Fruit fly (Drosophila melanogaster) whole organism, pupa: Measurements from ENCODE around the gene msopa.
A peak's percentile ranks its signal among the peaks of the same experiment; 100 is the strongest.

Source experiments
- CG10348 ChIP-seq: fragments of 200-800 bp; sonication (Bioruptor generic); IDR thresholded peaks from 2 replicates; pipeline ENCODE4 v1.3.6; 2022; ENCODE audit warnings: missing biosample characterization, missing genetic modification characterization
- CG12605 ChIP-seq: fragments of 200-800 bp; sonication (Bioruptor generic); IDR thresholded peaks from 2 replicates; pipeline ENCODE4 v1.3.6; 2022; ENCODE audit warnings: missing biosample characterization, missing genetic modification characterization
- CG13204 ChIP-seq: fragments of 200-800 bp; sonication (Bioruptor generic); optimal IDR thresholded peaks from 2 replicates; lab custom pipeline; 2018; ENCODE audit warnings: missing biosample characterization, mild to moderate bottlenecking, missing genetic modification characterization, moderate library complexity
- CG14655 ChIP-seq: fragments of 200-800 bp; sonication (Bioruptor generic); optimal IDR thresholded peaks from 3 replicates; lab custom pipeline; 2017; ENCODE audit warnings: mild to moderate bottlenecking, missing biosample characterization, missing genetic modification reagents, missing genetic modification characterization
- CG15710 ChIP-seq: fragments of 200-800 bp; sonication (Bioruptor generic); optimal IDR thresholded peaks from 2 replicates; lab custom pipeline; 2018; ENCODE audit warnings: missing biosample characterization, mild to moderate bottlenecking, missing genetic modification characterization, moderate library complexity
- CG17806 ChIP-seq: fragments of 200-800 bp; sonication (Bioruptor generic); optimal IDR thresholded peaks from 2 replicates; lab custom pipeline; 2018; ENCODE audit warnings: missing biosample characterization, mild to moderate bottlenecking, missing genetic modification characterization, moderate library complexity
- CG32121 ChIP-seq: fragments of 200-800 bp; sonication (Bioruptor generic); IDR thresholded peaks from 2 replicates; pipeline ENCODE4 v1.3.6; 2022; ENCODE audit warnings: missing biosample characterization, missing genetic modification characterization
- CG34367 ChIP-seq: fragments of 200-800 bp; sonication (Bioruptor generic); optimal IDR thresholded peaks from 2 replicates; lab custom pipeline; 2018; ENCODE audit warnings: missing biosample characterization, mild to moderate bottlenecking, missing genetic modification characterization
- CG4496 ChIP-seq: fragments of 200-800 bp; sonication (Bioruptor generic); IDR thresholded peaks from 3 replicates; pipeline ENCODE4 v1.3.6; 2022; ENCODE audit warnings: missing biosample characterization, missing genetic modification characterization
- CG8159 ChIP-seq: fragments of 200-800 bp; sonication (Bioruptor generic); optimal IDR thresholded peaks from 3 replicates; lab custom pipeline; 2018; ENCODE audit warnings: missing biosample characterization, mild to moderate bottlenecking, missing genetic modification characterization, moderate library complexity
- CG8301 ChIP-seq: fragments of 200-800 bp; sonication (Bioruptor generic); optimal IDR thresholded peaks from 2 replicates; lab custom pipeline; 2018; ENCODE audit warnings: missing biosample characterization, mild to moderate bottlenecking, missing genetic modification characterization
- CG9948 ChIP-seq: fragments of 200-800 bp; sonication (Bioruptor generic); optimal IDR thresholded peaks from 2 replicates; lab custom pipeline; 2018; ENCODE audit warnings: missing biosample characterization, mild to moderate bottlenecking, missing genetic modification characterization, moderate library complexity
- D1 ChIP-seq: fragments of 200-800 bp; sonication (Bioruptor generic); optimal IDR thresholded peaks from 2 replicates; lab custom pipeline; 2018; ENCODE audit warnings: missing biosample characterization, mild to moderate bottlenecking, missing genetic modification characterization, moderate library complexity
- EcR ChIP-seq: fragments of 200-800 bp; sonication (Bioruptor generic); optimal IDR thresholded peaks from 3 replicates; lab custom pipeline; 2019; ENCODE audit warnings: missing biosample characterization, missing genetic modification characterization, mild to moderate bottlenecking, moderate library complexity, missing genetic modification reagents
- Ets98B ChIP-seq: fragments of 200-800 bp; sonication (Bioruptor generic); IDR thresholded peaks from 2 replicates; pipeline ENCODE4 v1.3.6; 2022; ENCODE audit warnings: missing biosample characterization, missing genetic modification characterization
- Pif1A ChIP-seq: fragments of 200-800 bp; sonication (Bioruptor generic); optimal IDR thresholded peaks from 3 replicates; lab custom pipeline; 2016; ENCODE audit warnings: missing biosample characterization, missing genetic modification characterization
- Pif1B ChIP-seq: fragments of 200-800 bp; sonication (Bioruptor generic); optimal IDR thresholded peaks from 3 replicates; lab custom pipeline; 2016; ENCODE audit warnings: missing biosample characterization, missing genetic modification characterization
- Snoo ChIP-seq: fragments of 200-800 bp; sonication (Bioruptor generic); optimal IDR thresholded peaks from 3 replicates; lab custom pipeline; 2017; ENCODE audit warnings: missing biosample characterization, mild to moderate bottlenecking, missing genetic modification characterization, inconsistent platforms
- fd96Ca ChIP-seq: fragments of 200-800 bp; sonication (Bioruptor generic); IDR thresholded peaks from 3 replicates; pipeline ENCODE4 v1.3.6; 2022; ENCODE audit warnings: missing biosample characterization, missing genetic modification characterization
- gl ChIP-seq: fragments of 200-800 bp; sonication (Bioruptor generic); optimal IDR thresholded peaks from 2 replicates; lab custom pipeline; 2018; ENCODE audit warnings: missing biosample characterization, mild to moderate bottlenecking, missing genetic modification characterization
- rn ChIP-seq: fragments of 200-800 bp; sonication (Bioruptor generic); IDR thresholded peaks from 2 replicates; pipeline ENCODE4 v1.3.6; 2022; ENCODE audit warnings: missing biosample characterization, missing genetic modification characterization

Gene msopa

dm6 chr3L:22071687-22072394 is 10.7 kb upstream of the msopa start, which contains the start of gene CG7139:
Gene CG7139, minus strand, starts transcription at chr3L:22071848.
- TF ChIP-seq EcR (GFP tag; lab: Kevin White, UChicago) (no peak), CG8159 (tag; lab: Kevin White, UChicago) (peak; percentile 29), CG34367 (tag; lab: Kevin White, UChicago) (no peak), Pif1B (GFP tag; lab: Kevin White, UChicago) (no peak), gl (tag; lab: Kevin White, UChicago) (no peak), CG14655 (GFP tag; lab: Kevin White, UChicago) (no peak), Snoo (tag; lab: Kevin White, UChicago) (no peak)
- TF ChIP-seq, all 21 proteins: peak for 1

DNA sequence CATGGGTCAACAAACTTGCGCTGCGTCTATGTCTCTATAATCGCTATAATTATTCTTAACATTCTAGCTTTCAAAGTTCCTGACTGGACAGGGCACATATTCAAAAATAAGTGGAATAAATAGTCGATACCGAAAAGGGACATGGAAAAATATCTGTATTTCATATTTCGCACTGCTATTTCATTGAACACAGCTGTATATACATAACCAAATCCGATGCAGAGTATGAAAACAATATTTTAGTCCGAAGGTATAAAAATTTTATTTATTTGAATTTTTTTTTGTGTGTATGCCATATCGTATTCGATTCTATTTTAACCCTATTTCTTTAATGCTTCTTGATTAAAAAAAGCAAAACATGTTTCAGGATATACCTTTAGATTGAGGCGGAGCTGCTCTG is 9.7 kb upstream of the msopa start:
- TF ChIP-seq CG14655 (GFP tag; lab: Kevin White, UChicago) (no peak), CG10348 (GFP tag; lab: Robert Waterston, UW) (no peak), Pif1A (GFP tag; lab: Kevin White, UChicago) (no peak), CG12605 (no peak), gl (tag; lab: Kevin White, UChicago) (no peak), fd96Ca (GFP tag; lab: Robert Waterston, UW) (no peak), Snoo (tag; lab: Kevin White, UChicago) (no peak), Ets98B (GFP tag; lab: Robert Waterston, UW) (no peak), CG4496 (GFP tag; lab: Robert Waterston, UW) (peak; percentile 14; the same call in 1 of the 3 replicates), CG17806 (tag; lab: Kevin White, UChicago) (peak; percentile 7), Pif1B (GFP tag; lab: Kevin White, UChicago) (no peak), EcR (GFP tag; lab: Kevin White, UChicago) (peak; percentile 32), D1 (tag; lab: Kevin White, UChicago) (no peak), CG32121 (GFP tag; lab: Robert Waterston, UW) (no peak), rn (GFP tag; lab: Robert Waterston, UW) (no peak), CG8301 (tag; lab: Kevin White, UChicago) (no peak), CG9948 (peak; percentile 28), CG34367 (tag; lab: Kevin White, UChicago) (no peak), CG13204 (GFP tag; lab: Kevin White, UChicago) (no peak), CG8159 (tag; lab: Kevin White, UChicago) (no peak), CG15710 (no peak)

dm6 chr3L:22074347-22074971 is 8.1 kb upstream of the msopa start, which contains the start of gene CG7133:
Gene CG7133, minus strand, starts transcription at chr3L:22074523.
- TF ChIP-seq Ets98B (GFP tag; lab: Robert Waterston, UW) (peak; percentile 13; the same call in 1 of the 2 replicates), CG4496 (GFP tag; lab: Robert Waterston, UW) (0 out of 3 replicates have a peak, but pooled peaks have one; percentile 26), CG17806 (tag; lab: Kevin White, UChicago) (no peak)
- TF ChIP-seq, all 21 proteins: peak for 2

DNA sequence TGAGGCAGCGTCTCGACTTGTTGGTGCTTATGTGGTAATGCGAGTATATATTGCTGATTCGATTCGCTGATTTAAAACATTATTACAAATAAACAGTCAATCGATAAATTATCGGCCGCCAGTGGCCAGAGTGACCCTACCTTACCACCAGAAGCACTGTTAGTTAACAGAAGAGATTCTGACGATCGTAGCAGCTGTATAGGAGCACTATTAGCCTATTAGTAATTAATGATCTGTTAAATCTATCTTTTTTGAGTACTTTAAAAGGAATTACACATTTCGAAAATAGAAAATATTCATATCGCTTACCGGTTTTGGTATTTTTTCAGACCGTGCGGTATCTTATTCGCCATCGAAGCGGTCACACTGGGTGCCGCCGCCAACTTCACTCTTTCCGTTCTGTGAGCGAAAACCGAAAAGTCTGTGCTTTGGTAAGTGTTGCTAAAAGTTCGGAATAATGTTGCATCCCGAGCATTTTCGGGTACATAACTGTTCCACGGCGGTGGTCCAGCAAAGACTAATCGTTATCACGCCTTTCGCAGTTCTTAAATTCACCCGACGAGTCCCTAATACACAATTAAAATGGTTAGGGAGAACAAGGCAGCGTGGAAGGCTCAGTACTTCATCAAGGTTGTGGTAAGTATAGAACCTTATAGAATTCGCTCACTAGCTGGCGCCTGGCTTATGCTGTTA is 6.7 kb upstream of the msopa start, which contains the start of the genes CG7130 and RpLP0:
Gene CG7130 (minus strand): TSS at position 51 of the 693 bp plus-strand sequence.
Gene RpLP0 (plus strand): TSS at position 162 of the 693 bp plus-strand sequence.
- TF ChIP-seq gl (tag; lab: Kevin White, UChicago) (peak; percentile 69), EcR (GFP tag; lab: Kevin White, UChicago) (no peak), fd96Ca (GFP tag; lab: Robert Waterston, UW) (0 out of 3 replicates have a peak, but pooled peaks have one; percentile 35), CG14655 (GFP tag; lab: Kevin White, UChicago) (no peak), Snoo (tag; lab: Kevin White, UChicago) (peak; percentile 94), CG32121 (GFP tag; lab: Robert Waterston, UW) (peak; percentile 35; the same call in 1 of the 2 replicates), CG13204 (GFP tag; lab: Kevin White, UChicago) (peak; percentile 63), CG8159 (tag; lab: Kevin White, UChicago) (peak; percentile 54), D1 (tag; lab: Kevin White, UChicago) (no peak), CG8301 (tag; lab: Kevin White, UChicago) (peak; percentile 35), Pif1A (GFP tag; lab: Kevin White, UChicago) (peak; percentile 84), CG10348 (GFP tag; lab: Robert Waterston, UW) (no peak), Ets98B (GFP tag; lab: Robert Waterston, UW) (peak; percentile 49), CG17806 (tag; lab: Kevin White, UChicago) (peak; percentile 41), CG15710 (peak; percentile 71), CG4496 (GFP tag; lab: Robert Waterston, UW) (peak; percentile 89), CG12605 (no peak), CG34367 (tag; lab: Kevin White, UChicago) (peak; percentile 79), Pif1B (GFP tag; lab: Kevin White, UChicago) (peak; percentile 70), rn (GFP tag; lab: Robert Waterston, UW) (peak; percentile 60), CG9948 (peak; percentile 27)
